Worm (Caenorhabditis elegans) whole organism, young adult: Measurements from ENCODE around the gene W05E10.2.

Source experiments
- B0019.2 ChIP-seq: fragments of 200-800 bp; sonication (Bioruptor generic); conservative IDR thresholded peaks from 2 replicates; pipeline ENCODE4 v1.3.6; 2022; ENCODE audit warnings: missing genetic modification reagents, missing genetic modification characterization, missing compliant biosample characterization
- B0336.3 ChIP-seq: fragments of 200-800 bp; sonication (Bioruptor generic); IDR thresholded peaks from 2 replicates; pipeline ENCODE4 v1.3.6; 2022; ENCODE audit warnings: missing genetic modification characterization, missing compliant biosample characterization
- C17E4.6 ChIP-seq: fragments of 200-800 bp; sonication (Bioruptor generic); IDR thresholded peaks from 2 replicates; pipeline ENCODE4 v1.3.6; 2022; ENCODE audit warnings: missing genetic modification reagents, missing genetic modification characterization, missing compliant biosample characterization
- D2030.7 ChIP-seq: fragments of 200-800 bp; sonication (Bioruptor generic); IDR thresholded peaks from 2 replicates; pipeline ENCODE4 v1.3.6; 2022; ENCODE audit warnings: missing genetic modification reagents, missing genetic modification characterization, missing compliant biosample characterization
- F10E7.11 ChIP-seq: sonication (generic microtip); optimal IDR thresholded peaks from 2 replicates; lab custom pipeline; 2017; ENCODE audit warnings: mild to moderate bottlenecking, missing genetic modification characterization, moderate library complexity, missing compliant biosample characterization
- T07F8.4 ChIP-seq: sonication (generic microtip); optimal IDR thresholded peaks from 2 replicates; lab custom pipeline; 2016; ENCODE audit warnings: mild to moderate bottlenecking, missing genetic modification characterization, moderate library complexity, missing compliant biosample characterization
- T26A5.8 ChIP-seq: sonication (generic microtip); optimal IDR thresholded peaks from 2 replicates; lab custom pipeline; 2016; ENCODE audit warnings: missing genetic modification characterization, missing compliant biosample characterization
- Y53G8AR.9 ChIP-seq: fragments of 200-800 bp; sonication (Bioruptor generic); conservative IDR thresholded peaks from 2 replicates; pipeline ENCODE4 v1.3.6; 2022; ENCODE audit warnings: missing genetic modification reagents, missing genetic modification characterization, missing compliant biosample characterization
- akir-1 ChIP-seq: fragments of 200-800 bp; sonication (Bioruptor generic); optimal IDR thresholded peaks from 2 replicates; lab custom pipeline; 2018; ENCODE audit warnings: mild to moderate bottlenecking, missing genetic modification characterization, moderate library complexity, missing compliant biosample characterization
- ama-1 ChIP-seq, 3 experiments: fragments of 150-350 bp in 1 of 3; sonication (generic microtip) in 2 of 3; optimal IDR thresholded peaks; 2 replicates each; lab custom pipeline; 2014 to 2018; ENCODE audit warnings: missing biosample characterization in 2 of 3, missing genetic modification characterization in 2 of 3, missing genetic modification reagents in 2 of 3
- aptf-2 ChIP-seq: fragments of 200-800 bp; sonication (Bioruptor generic); conservative IDR thresholded peaks from 2 replicates; pipeline ENCODE4 v1.3.6; 2022; ENCODE audit warnings: missing genetic modification reagents, missing genetic modification characterization, missing compliant biosample characterization
- atf-7 ChIP-seq: sonication (generic microtip); optimal IDR thresholded peaks from 2 replicates; lab custom pipeline; 2017; ENCODE audit warnings: mild to moderate bottlenecking, missing genetic modification characterization, missing compliant biosample characterization
- bed-1 ChIP-seq: fragments of 200-800 bp; sonication (Bioruptor generic); IDR thresholded peaks from 2 replicates; pipeline ENCODE4 v1.3.6; 2022; ENCODE audit warnings: missing genetic modification reagents, missing genetic modification characterization, missing compliant biosample characterization
- ceh-27 ChIP-seq: fragments of 200-800 bp; sonication (Bioruptor generic); optimal IDR thresholded peaks from 2 replicates; lab custom pipeline; 2018; ENCODE audit warnings: mild to moderate bottlenecking, missing genetic modification characterization, moderate library complexity, missing compliant biosample characterization
- dpff-1 ChIP-seq: sonication (generic microtip); optimal IDR thresholded peaks from 2 replicates; lab custom pipeline; 2017; ENCODE audit warnings: mild to moderate bottlenecking, missing genetic modification characterization, missing compliant biosample characterization
- dpl-1 ChIP-seq: fragments of 150-350 bp; optimal IDR thresholded peaks from 2 replicates; lab custom pipeline; 2014; ENCODE audit warnings: missing biosample characterization, missing genetic modification reagents, missing genetic modification characterization
- efl-1 ChIP-seq: fragments of 150-350 bp; optimal IDR thresholded peaks from 2 replicates; lab custom pipeline; 2014; ENCODE audit warnings: missing biosample characterization, missing genetic modification reagents, missing genetic modification characterization
- ets-4 ChIP-seq: fragments of 200-800 bp; sonication (Bioruptor generic); optimal IDR thresholded peaks from 2 replicates; lab custom pipeline; 2018; ENCODE audit warnings: mild to moderate bottlenecking, missing genetic modification characterization, missing compliant biosample characterization
- him-1 ChIP-seq: sonication (generic microtip); optimal IDR thresholded peaks from 2 replicates; lab custom pipeline; 2016; ENCODE audit warnings: missing genotype, missing genetic modification reagents, missing genetic modification characterization, missing compliant biosample characterization
- hlh-26 ChIP-seq: fragments of 200-800 bp; sonication (Bioruptor generic); conservative IDR thresholded peaks from 2 replicates; pipeline ENCODE4 v1.3.6; 2022; ENCODE audit warnings: missing genetic modification reagents, missing genetic modification characterization, missing compliant biosample characterization
- hsf-1 ChIP-seq: fragments of 200-800 bp; sonication (Bioruptor generic); IDR thresholded peaks from 2 replicates; pipeline ENCODE4 v1.3.6; 2022; ENCODE audit warnings: missing genetic modification reagents, missing genetic modification characterization, missing compliant biosample characterization
- let-526 ChIP-seq: fragments of 200-800 bp; sonication (Bioruptor generic); IDR thresholded peaks from 2 replicates; pipeline ENCODE4 v1.3.6; 2022; ENCODE audit warnings: missing genetic modification reagents, missing genetic modification characterization, missing compliant biosample characterization
- let-607 ChIP-seq, 2 experiments: fragments of 200-800 bp in 1 of 2; sonication (Bioruptor generic) in 1 of 2; sonication (generic microtip) in 1 of 2; optimal IDR thresholded peaks; 2 replicates each; lab custom pipeline; 2016 to 2018; ENCODE audit warnings: mild to moderate bottlenecking in 2 of 2, missing compliant biosample characterization in 2 of 2, missing genetic modification characterization in 2 of 2, moderate library complexity in 2 of 2, missing genotype in 1 of 2
- lin-35 ChIP-seq, 3 experiments: fragments of 150-350 bp in 2 of 3; sonication (generic microtip) in 1 of 3; optimal IDR thresholded peaks; 2 replicates each; lab custom pipeline; 2014 to 2018; ENCODE audit warnings: missing biosample characterization in 3 of 3, missing genetic modification characterization in 3 of 3, missing genetic modification reagents in 3 of 3
- lin-54 ChIP-seq: fragments of 200-800 bp; sonication (Bioruptor generic); optimal IDR thresholded peaks from 2 replicates; lab custom pipeline; 2018; ENCODE audit warnings: mild to moderate bottlenecking, missing genetic modification characterization, missing compliant biosample characterization
- lsl-1 ChIP-seq: fragments of 200-800 bp; sonication (Bioruptor generic); optimal IDR thresholded peaks from 2 replicates; lab custom pipeline; 2018; ENCODE audit warnings: mild to moderate bottlenecking, missing genetic modification characterization, moderate library complexity, missing compliant biosample characterization
- madf-3 ChIP-seq: fragments of 200-800 bp; sonication (Bioruptor generic); IDR thresholded peaks from 2 replicates; pipeline ENCODE4 v1.3.6; 2022; ENCODE audit warnings: missing genetic modification reagents, missing genetic modification characterization, missing compliant biosample characterization
- madf-6 ChIP-seq: fragments of 200-800 bp; sonication (Bioruptor generic); IDR thresholded peaks from 2 replicates; pipeline ENCODE4 v1.3.6; 2022; ENCODE audit warnings: missing genetic modification reagents, missing genetic modification characterization, missing compliant biosample characterization
- mcd-1 ChIP-seq: fragments of 200-800 bp; sonication (Bioruptor generic); IDR thresholded peaks from 2 replicates; pipeline ENCODE4 v1.3.6; 2022; ENCODE audit warnings: missing genetic modification reagents, missing genetic modification characterization, missing compliant biosample characterization
- mel-28 ChIP-seq: sonication (generic microtip); optimal IDR thresholded peaks from 2 replicates; lab custom pipeline; 2016; ENCODE audit warnings: borderline replicate concordance, mild to moderate bottlenecking, missing genetic modification characterization, missing compliant biosample characterization
- nhr-179 ChIP-seq: sonication (generic microtip); optimal IDR thresholded peaks from 2 replicates; lab custom pipeline; 2016; ENCODE audit warnings: mild to moderate bottlenecking, missing genetic modification characterization, missing compliant biosample characterization
- nhr-80 ChIP-seq: sonication (generic microtip); optimal IDR thresholded peaks from 2 replicates; lab custom pipeline; 2016; ENCODE audit warnings: missing genetic modification characterization, missing compliant biosample characterization
- rec-8 ChIP-seq, 2 experiments: sonication (generic microtip); optimal IDR thresholded peaks; 2 replicates each; lab custom pipeline; 2016; ENCODE audit warnings: mild to moderate bottlenecking in 2 of 2, missing genetic modification characterization in 2 of 2, missing genetic modification reagents in 2 of 2, missing genotype in 2 of 2, missing biosample characterization in 1 of 2, missing compliant biosample characterization in 1 of 2, moderate library complexity in 1 of 2
- snpc-3.4 ChIP-seq: sonication (generic microtip); optimal IDR thresholded peaks from 2 replicates; lab custom pipeline; 2017; ENCODE audit warnings: missing genetic modification characterization, mild to moderate bottlenecking, missing compliant biosample characterization, antibody characterized with exemption, moderate library complexity, missing genotype, missing genetic modification reagents
- somi-1 ChIP-seq: fragments of 200-800 bp; sonication (Bioruptor generic); optimal IDR thresholded peaks from 2 replicates; lab custom pipeline; 2018; ENCODE audit warnings: mild to moderate bottlenecking, missing genetic modification characterization, missing compliant biosample characterization
- sptf-2 ChIP-seq: fragments of 200-800 bp; sonication (Bioruptor generic); optimal IDR thresholded peaks from 2 replicates; lab custom pipeline; 2018; ENCODE audit warnings: mild to moderate bottlenecking, missing genetic modification characterization, missing compliant biosample characterization
- unc-130 ChIP-seq: sonication (generic microtip); optimal IDR thresholded peaks from 2 replicates; lab custom pipeline; 2016; ENCODE audit warnings: missing genetic modification reagents, missing genetic modification characterization, missing compliant biosample characterization
- unc-62 ChIP-seq: fragments of 150-350 bp; optimal IDR thresholded peaks from 2 replicates; lab custom pipeline; 2014; ENCODE audit warnings: missing biosample characterization, missing genetic modification reagents, missing genetic modification characterization
- zfh-2 ChIP-seq: fragments of 200-800 bp; sonication (Bioruptor generic); conservative IDR thresholded peaks from 2 replicates; pipeline ENCODE4 v1.3.6; 2022; ENCODE audit warnings: missing genetic modification reagents, missing genetic modification characterization, missing compliant biosample characterization
- ztf-22 ChIP-seq: fragments of 200-800 bp; sonication (Bioruptor generic); optimal IDR thresholded peaks from 2 replicates; lab custom pipeline; 2018; ENCODE audit warnings: mild to moderate bottlenecking, missing genetic modification characterization, moderate library complexity, missing compliant biosample characterization
- ztf-28 ChIP-seq: fragments of 200-800 bp; sonication (Bioruptor generic); IDR thresholded peaks from 2 replicates; pipeline ENCODE4 v1.3.6; 2022; ENCODE audit warnings: missing genetic modification reagents, missing genetic modification characterization, missing compliant biosample characterization
- ztf-6 ChIP-seq: fragments of 200-800 bp; sonication (Bioruptor generic); IDR thresholded peaks from 2 replicates; pipeline ENCODE4 v1.3.6; 2022; ENCODE audit warnings: missing genetic modification reagents, missing genetic modification characterization, missing compliant biosample characterization

The W05E10.2 gene

ce11 chrV:11732049-11732448, 45.1 kb downstream of the W05E10.2 start:
- TF ChIP-seq ztf-22 (no peak), D2030.7 (GFP tag; lab: Robert Waterston, UW) (no peak), unc-130 (no peak), ama-1 (optimal IDR thresholded peaks at IDR 0.05; lab: Kevin White, UChicago) (no peak), ama-1 (GFP tag; optimal IDR thresholded peaks at IDR 0.05; lab: Kevin White, UChicago) (no peak), mel-28 (tag; lab: Kevin White, UChicago) (no peak), aptf-2 (no peak), akir-1 (GFP tag; lab: Kevin White, UChicago) (no peak), hsf-1 (GFP tag; lab: Robert Waterston, UW) (no peak), ceh-27 (GFP tag; lab: Kevin White, UChicago) (no peak), somi-1 (GFP tag; lab: Kevin White, UChicago) (no peak), ztf-28 (no peak), ets-4 (GFP tag; lab: Kevin White, UChicago) (no peak), sptf-2 (GFP tag; lab: Kevin White, UChicago) (no peak), zfh-2 (no peak), Y53G8AR.9 (GFP tag; lab: Robert Waterston, UW) (no peak), dpff-1 (no peak)

ce11 chrV:11733460-11733859, 46.5 kb downstream of the W05E10.2 start, which contains the start of gene npp-22:
Gene npp-22 (minus strand): TSS chrV:11733472.
- TF ChIP-seq B0336.3 (GFP tag; lab: Robert Waterston, UW) = no peak
- 0 out of 2 replicates have a peak, but pooled peaks have one; percentile 47 for TF ChIP-seq madf-3 (GFP tag; lab: Robert Waterston, UW)
- TF ChIP-seq lsl-1 = peak; percentile 40
- TF ChIP-seq aptf-2 = 0 out of 2 replicates have a peak, but pooled peaks have one; percentile 46
- no peak for TF ChIP-seq ztf-6
- TF ChIP-seq snpc-3.4 (tag; lab: Kevin White, UChicago) = peak; percentile 14
- TF ChIP-seq madf-6 (GFP tag; lab: Robert Waterston, UW) = peak; percentile 74; the same call in 1 of the 2 replicates
- TF ChIP-seq mcd-1 (GFP tag; lab: Robert Waterston, UW) = peak; percentile 89
- TF ChIP-seq lin-35 (GFP tag; optimal IDR thresholded peaks at IDR 0.05; lab: Kevin White, UChicago) = peak in 1 of 3 experiments; percentile 61
- TF ChIP-seq lin-54 (GFP tag; lab: Kevin White, UChicago) = peak; percentile 90
- 0 out of 2 replicates have a peak, but pooled peaks have one; percentile 22 for TF ChIP-seq D2030.7 (GFP tag; lab: Robert Waterston, UW)
- peak; percentile 85 for TF ChIP-seq dpl-1 (GFP tag; lab: Kevin White, UChicago)
- TF ChIP-seq efl-1 (GFP tag; lab: Kevin White, UChicago) = peak; percentile 89
- TF ChIP-seq F10E7.11 = no peak

ce11 chrV:11736896-11737295, 49.9 kb downstream of the W05E10.2 start, which contains the start of gene spe-42:
Gene spe-42 (minus strand): TSS chrV:11736996.
- no peak for TF ChIP-seq T07F8.4
- no peak for TF ChIP-seq unc-130
- TF ChIP-seq atf-7 = no peak

ce11 chrV:11737333-11737732, 50.4 kb downstream of the W05E10.2 start:
- TF ChIP-seq let-607 (tag; optimal IDR thresholded peaks at IDR 0.05; lab: Kevin White, UChicago) (no peak), hlh-26 (GFP tag; lab: Robert Waterston, UW) (no peak), nhr-179 (tag; lab: Kevin White, UChicago) (no peak), nhr-80 (tag; lab: Kevin White, UChicago) (no peak), T26A5.8 (tag; lab: Kevin White, UChicago) (no peak), D2030.7 (GFP tag; lab: Robert Waterston, UW) (no peak), bed-1 (no peak), C17E4.6 (no peak), unc-62 (GFP tag; lab: Kevin White, UChicago) (no peak), let-526 (GFP tag; lab: Robert Waterston, UW) (no peak), B0019.2 (GFP tag; lab: Robert Waterston, UW) (no peak), Y53G8AR.9 (GFP tag; lab: Robert Waterston, UW) (no peak), rec-8 (tag; optimal IDR thresholded peaks at IDR 0.05; lab: Kevin White, UChicago) (no peak), him-1 (tag; lab: Kevin White, UChicago) (no peak)
